Worm (Caenorhabditis elegans) whole organism, L2 larva: Measurements from ENCODE around the gene arp-11.

ENCODE experiments used
- C34F6.9 ChIP-seq: fragments of 150-350 bp; optimal IDR thresholded peaks from 2 replicates; lab custom pipeline; 2014; ENCODE audit warnings: missing biosample characterization, missing genetic modification characterization
- F13H6.1 ChIP-seq: sonication (generic microtip); optimal IDR thresholded peaks from 2 replicates; lab custom pipeline; 2016; ENCODE audit warnings: missing genetic modification characterization, missing compliant biosample characterization
- R02D3.7 ChIP-seq: fragments of 150-350 bp; optimal IDR thresholded peaks from 2 replicates; lab custom pipeline; 2014; ENCODE audit warnings: missing biosample characterization, missing genetic modification characterization
- Y55F3AM.14 ChIP-seq: fragments of 200-800 bp; sonication (Bioruptor generic); optimal IDR thresholded peaks from 2 replicates; lab custom pipeline; 2018; ENCODE audit warnings: mild to moderate bottlenecking, missing genetic modification characterization, missing compliant biosample characterization
- ZK546.5 ChIP-seq: sonication (generic microtip); optimal IDR thresholded peaks from 2 replicates; lab custom pipeline; 2017; ENCODE audit warnings: missing biosample characterization, missing genetic modification characterization
- alr-1 ChIP-seq: fragments of 150-350 bp; optimal IDR thresholded peaks from 2 replicates; lab custom pipeline; 2014; ENCODE audit warnings: missing biosample characterization, missing genetic modification characterization
- aly-2 ChIP-seq: fragments of 150-350 bp; optimal IDR thresholded peaks from 2 replicates; lab custom pipeline; 2014; ENCODE audit warnings: missing biosample characterization, missing genetic modification characterization
- ama-1 ChIP-seq: fragments of 150-350 bp; optimal IDR thresholded peaks from 2 replicates; lab custom pipeline; 2018; ENCODE audit warnings: inconsistent platforms
- blmp-1 ChIP-seq: sonication (generic microtip); optimal IDR thresholded peaks from 2 replicates; lab custom pipeline; 2017; ENCODE audit warnings: missing genetic modification characterization, mild to moderate bottlenecking, missing compliant biosample characterization, antibody characterized with exemption, moderate library complexity; ENCODE audit not compliant: insufficient read depth
- ceh-16 ChIP-seq: fragments of 150-350 bp; optimal IDR thresholded peaks from 2 replicates; lab custom pipeline; 2014; ENCODE audit warnings: missing biosample characterization, missing genetic modification characterization
- ceh-82 ChIP-seq: fragments of 150-350 bp; optimal IDR thresholded peaks from 2 replicates; lab custom pipeline; 2014; ENCODE audit warnings: missing biosample characterization, missing genetic modification characterization
- crh-2 ChIP-seq: sonication (generic microtip); optimal IDR thresholded peaks from 2 replicates; lab custom pipeline; 2017; ENCODE audit warnings: missing biosample characterization, missing genetic modification characterization
- dmd-4 ChIP-seq: sonication (generic microtip); optimal IDR thresholded peaks from 2 replicates; lab custom pipeline; 2017; ENCODE audit warnings: missing biosample characterization, missing genetic modification characterization
- egl-27 ChIP-seq: sonication (generic microtip); optimal IDR thresholded peaks from 3 replicates; lab custom pipeline; 2017; ENCODE audit warnings: missing biosample characterization, missing genetic modification reagents, missing genetic modification characterization
- elt-1 ChIP-seq: fragments of 150-350 bp; optimal IDR thresholded peaks from 2 replicates; lab custom pipeline; 2014; ENCODE audit warnings: missing biosample characterization, missing genetic modification characterization
- elt-3 ChIP-seq: sonication (generic microtip); optimal IDR thresholded peaks from 2 replicates; lab custom pipeline; 2017; ENCODE audit warnings: missing biosample characterization, missing genetic modification characterization
- fos-1 ChIP-seq: fragments of 150-350 bp; optimal IDR thresholded peaks from 2 replicates; lab custom pipeline; 2014; ENCODE audit warnings: missing biosample characterization, missing genetic modification characterization
- gmeb-1 ChIP-seq: fragments of 150-350 bp; optimal IDR thresholded peaks from 2 replicates; lab custom pipeline; 2014; ENCODE audit warnings: missing biosample characterization, missing genetic modification characterization
- lin-13 ChIP-seq: fragments of 150-350 bp; optimal IDR thresholded peaks from 2 replicates; lab custom pipeline; 2014; ENCODE audit warnings: missing biosample characterization, missing genetic modification reagents, missing genetic modification characterization
- lsy-2 ChIP-seq, 2 experiments: fragments of 150-350 bp in 1 of 2; sonication (generic microtip) in 1 of 2; optimal IDR thresholded peaks; 2 replicates each; lab custom pipeline; 2014 to 2017; ENCODE audit warnings: missing biosample characterization in 2 of 2, missing genetic modification characterization in 2 of 2
- mab-5 ChIP-seq: fragments of 150-350 bp; optimal IDR thresholded peaks from 2 replicates; lab custom pipeline; 2014; ENCODE audit warnings: missing biosample characterization, missing genetic modification characterization
- nhr-10 ChIP-seq: sonication (generic microtip); optimal IDR thresholded peaks from 2 replicates; lab custom pipeline; 2017; ENCODE audit warnings: missing biosample characterization, missing genetic modification characterization
- nhr-11 ChIP-seq: fragments of 150-350 bp; optimal IDR thresholded peaks from 2 replicates; lab custom pipeline; 2014; ENCODE audit warnings: missing biosample characterization, missing genetic modification characterization
- nhr-12 ChIP-seq: fragments of 150-350 bp; optimal IDR thresholded peaks from 2 replicates; lab custom pipeline; 2014; ENCODE audit warnings: missing biosample characterization, missing genetic modification characterization
- nhr-129 ChIP-seq: fragments of 150-350 bp; optimal IDR thresholded peaks from 2 replicates; lab custom pipeline; 2014; ENCODE audit warnings: missing biosample characterization, missing genetic modification characterization
- nhr-21 ChIP-seq: fragments of 150-350 bp; optimal IDR thresholded peaks from 2 replicates; lab custom pipeline; 2014; ENCODE audit warnings: missing biosample characterization, missing genetic modification characterization
- nhr-23 ChIP-seq: fragments of 150-350 bp; optimal IDR thresholded peaks from 2 replicates; lab custom pipeline; 2014; ENCODE audit warnings: missing biosample characterization, missing genetic modification reagents, missing genetic modification characterization
- nhr-25 ChIP-seq: fragments of 150-350 bp; sonication (generic microtip); optimal IDR thresholded peaks from 3 replicates; lab custom pipeline; 2014; ENCODE audit warnings: missing biosample characterization, missing genetic modification characterization
- peb-1 ChIP-seq: fragments of 150-350 bp; optimal IDR thresholded peaks from 2 replicates; lab custom pipeline; 2014; ENCODE audit warnings: missing biosample characterization, missing genetic modification characterization
- sem-4 ChIP-seq: fragments of 150-350 bp; optimal IDR thresholded peaks from 2 replicates; lab custom pipeline; 2014; ENCODE audit warnings: missing biosample characterization, missing genetic modification reagents, missing genetic modification characterization
- skn-1 ChIP-seq: sonication (generic microtip); optimal IDR thresholded peaks from 2 replicates; lab custom pipeline; 2017; ENCODE audit warnings: missing biosample characterization, missing genetic modification characterization
- sma-9 ChIP-seq, 2 experiments: fragments of 150-350 bp in 1 of 2; sonication (generic microtip) in 1 of 2; optimal IDR thresholded peaks; 2 replicates each; lab custom pipeline; 2014 to 2016; ENCODE audit warnings: missing genetic modification characterization in 2 of 2, mild to moderate bottlenecking in 1 of 2, missing biosample characterization in 1 of 2, missing compliant biosample characterization in 1 of 2, missing genetic modification reagents in 1 of 2, moderate library complexity in 1 of 2
- unc-39 ChIP-seq: fragments of 150-350 bp; optimal IDR thresholded peaks from 2 replicates; lab custom pipeline; 2014; ENCODE audit warnings: missing biosample characterization, missing genetic modification characterization
- unc-55 ChIP-seq: fragments of 150-350 bp; sonication (generic microtip); optimal IDR thresholded peaks from 3 replicates; lab custom pipeline; 2014; ENCODE audit warnings: missing biosample characterization, missing genetic modification reagents, missing genetic modification characterization
- unc-62 ChIP-seq: fragments of 150-350 bp; optimal IDR thresholded peaks from 2 replicates; lab custom pipeline; 2014; ENCODE audit warnings: missing biosample characterization, missing genetic modification reagents, missing genetic modification characterization
- zag-1 ChIP-seq: fragments of 150-350 bp; optimal IDR thresholded peaks from 2 replicates; lab custom pipeline; 2014; ENCODE audit warnings: missing biosample characterization, missing genetic modification characterization
- ztf-1 ChIP-seq: fragments of 200-800 bp; sonication (Bioruptor generic); conservative IDR thresholded peaks from 2 replicates; pipeline ENCODE4 v1.3.6; 2022; ENCODE audit warnings: missing genetic modification characterization, missing compliant biosample characterization
- ztf-11 ChIP-seq: sonication (generic microtip); optimal IDR thresholded peaks from 2 replicates; lab custom pipeline; 2017; ENCODE audit warnings: missing biosample characterization, missing genetic modification characterization

The arp-11 gene

ce11 chrIV:7940919-7941318 is 38.8 kb upstream of the arp-11 start, which contains the start of gene exc-9:
Gene exc-9, minus strand, starts transcription at chrIV:7941019.
- no peak for TF ChIP-seq zag-1 (tag; lab: Kevin White, UChicago)
- TF ChIP-seq alr-1 (tag; lab: Kevin White, UChicago): no peak
- TF ChIP-seq nhr-10 (tag; lab: Kevin White, UChicago): no peak
- no peak for TF ChIP-seq nhr-25 (tag; lab: Kevin White, UChicago)
- no peak for TF ChIP-seq nhr-12
- TF ChIP-seq sem-4: no peak
- TF ChIP-seq Y55F3AM.14: no peak
- TF ChIP-seq peb-1 (tag; lab: Kevin White, UChicago): no peak
- TF ChIP-seq ztf-11 (tag; lab: Kevin White, UChicago): no peak
- no peak for TF ChIP-seq blmp-1 (tag; lab: Kevin White, UChicago)
- no peak for TF ChIP-seq ama-1 (lab: Kevin White, UChicago)
- no peak for TF ChIP-seq mab-5
- TF ChIP-seq nhr-21 (tag; lab: Kevin White, UChicago): no peak
- TF ChIP-seq nhr-23: no peak
- TF ChIP-seq fos-1: no peak
- no peak for TF ChIP-seq F13H6.1 (tag; lab: Kevin White, UChicago)
- TF ChIP-seq nhr-11 (tag; lab: Kevin White, UChicago): no peak
- TF ChIP-seq aly-2: no peak
- no peak for TF ChIP-seq crh-2 (tag; lab: Kevin White, UChicago)
- TF ChIP-seq lin-13 (GFP tag; lab: Kevin White, UChicago): no peak
- TF ChIP-seq, all 48 proteins: peak for 0

DNA sequence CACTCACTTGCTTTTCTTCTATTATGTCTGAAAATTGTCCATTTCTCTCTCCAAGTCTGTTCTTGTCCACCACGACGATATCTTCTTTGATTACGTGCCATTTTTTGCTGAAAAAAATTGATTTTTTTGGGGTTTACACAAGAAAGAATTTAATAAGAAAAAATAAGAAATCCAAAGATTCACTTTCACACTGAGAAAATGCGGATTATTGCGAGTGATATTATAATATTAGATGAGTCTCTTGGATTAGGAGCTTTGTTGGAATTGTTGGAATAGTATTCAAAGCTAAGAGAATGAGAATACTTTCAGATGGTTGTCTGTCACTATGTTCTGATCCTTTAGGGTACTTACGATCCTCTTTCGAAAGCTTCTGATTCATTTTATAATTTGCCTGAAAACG is 36.8 kb upstream of the arp-11 start, which contains the start of gene F20D12.7:
Gene F20D12.7 (minus strand): TSS at position 101 of the 400 bp plus-strand sequence.
- TF ChIP-seq ama-1 (lab: Kevin White, UChicago) (no peak), ceh-82 (tag; lab: Kevin White, UChicago) (no peak), lsy-2 (tag; optimal IDR thresholded peaks at IDR 0.05; lab: Kevin White, UChicago) (no peak), crh-2 (tag; lab: Kevin White, UChicago) (no peak), dmd-4 (tag; lab: Kevin White, UChicago) (no peak), fos-1 (no peak), gmeb-1 (tag; lab: Kevin White, UChicago) (no peak), sma-9 (GFP tag; optimal IDR thresholded peaks at IDR 0.05; lab: Kevin White, UChicago) (no peak), sma-9 (tag; optimal IDR thresholded peaks at IDR 0.05; lab: Kevin White, UChicago) (no peak), ceh-16 (tag; lab: Kevin White, UChicago) (no peak), skn-1 (tag; lab: Kevin White, UChicago) (no peak), unc-39 (tag; lab: Kevin White, UChicago) (no peak), egl-27 (tag; lab: Kevin White, UChicago) (no peak), nhr-25 (tag; lab: Kevin White, UChicago) (no peak), lin-13 (GFP tag; lab: Kevin White, UChicago) (no peak), aly-2 (no peak), nhr-129 (tag; lab: Kevin White, UChicago) (no peak), ZK546.5 (tag; lab: Kevin White, UChicago) (no peak)

ce11 chrIV:7933733-7934132 is 31.7 kb upstream of the arp-11 start, which contains the start of gene bbs-2:
Gene bbs-2, plus strand, starts transcription at chrIV:7934033.
- TF ChIP-seq ztf-11 (tag; lab: Kevin White, UChicago) (no peak), sma-9 (GFP tag; optimal IDR thresholded peaks at IDR 0.05; lab: Kevin White, UChicago) (no peak), sma-9 (tag; optimal IDR thresholded peaks at IDR 0.05; lab: Kevin White, UChicago) (no peak), ama-1 (lab: Kevin White, UChicago) (no peak), unc-62 (GFP tag; lab: Kevin White, UChicago) (no peak), dmd-4 (tag; lab: Kevin White, UChicago) (no peak), C34F6.9 (tag; lab: Kevin White, UChicago) (no peak), unc-55 (GFP tag; lab: Kevin White, UChicago) (no peak), zag-1 (tag; lab: Kevin White, UChicago) (no peak), blmp-1 (tag; lab: Kevin White, UChicago) (no peak)
- TF ChIP-seq, all 48 proteins: peak for 0

DNA sequence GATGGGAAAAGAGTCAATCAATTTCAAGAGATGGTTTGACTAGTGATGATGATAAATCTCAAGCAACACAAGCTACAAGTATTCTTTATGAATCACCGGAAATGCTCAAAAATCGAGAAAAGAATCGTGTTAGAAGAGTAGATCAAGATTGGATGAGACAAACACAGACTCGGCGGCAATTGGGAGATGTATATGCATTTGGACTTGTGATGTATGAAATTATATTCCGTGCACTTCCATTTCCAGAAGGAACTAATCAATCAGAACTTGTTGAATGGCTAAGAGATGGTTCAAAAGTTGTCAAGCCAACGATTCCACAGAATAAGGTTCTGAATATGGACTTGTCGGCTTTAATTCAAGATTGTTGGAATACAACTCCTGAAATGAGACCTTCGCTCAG is 29.8 kb upstream of the arp-11 start:
- TF ChIP-seq lsy-2 (tag; optimal IDR thresholded peaks at IDR 0.05; lab: Kevin White, UChicago): no peak
- no peak for TF ChIP-seq R02D3.7 (tag; lab: Kevin White, UChicago)
- TF ChIP-seq elt-1 (tag; lab: Kevin White, UChicago): no peak
- no peak for TF ChIP-seq nhr-25 (tag; lab: Kevin White, UChicago)
- TF ChIP-seq alr-1 (tag; lab: Kevin White, UChicago): no peak
- no peak for TF ChIP-seq nhr-21 (tag; lab: Kevin White, UChicago)
- TF ChIP-seq fos-1: no peak
- TF ChIP-seq elt-3 (tag; lab: Kevin White, UChicago): no peak
- no peak for TF ChIP-seq ztf-1
- TF ChIP-seq nhr-12: no peak
- TF ChIP-seq ceh-16 (tag; lab: Kevin White, UChicago): no peak
- no peak for TF ChIP-seq aly-2
- TF ChIP-seq F13H6.1 (tag; lab: Kevin White, UChicago): no peak
- TF ChIP-seq nhr-11 (tag; lab: Kevin White, UChicago): no peak
- no peak for TF ChIP-seq zag-1 (tag; lab: Kevin White, UChicago)
- no peak for TF ChIP-seq nhr-23
- TF ChIP-seq Y55F3AM.14: no peak
- no peak for TF ChIP-seq ztf-11 (tag; lab: Kevin White, UChicago)
